Worm (Caenorhabditis elegans) whole organism, L3 larva: Measurements from ENCODE around the gene math-23.
"Not testable (repeated sequence)": the region's sequence is repeated elsewhere in the genome, so short reads cannot be mapped to it uniquely, and the experiment has no call there.

ENCODE experiments used
- R02D3.7 ChIP-seq: fragments of 150-350 bp; optimal IDR thresholded peaks from 2 replicates; lab custom pipeline; 2014; ENCODE audit warnings: missing biosample characterization, missing genetic modification characterization
- ZK546.5 ChIP-seq: sonication (generic microtip); optimal IDR thresholded peaks from 2 replicates; lab custom pipeline; 2017; ENCODE audit warnings: missing biosample characterization, missing genetic modification characterization
- aly-2 ChIP-seq: fragments of 150-350 bp; optimal IDR thresholded peaks from 2 replicates; lab custom pipeline; 2014; ENCODE audit warnings: missing biosample characterization, missing genetic modification characterization
- ama-1 ChIP-seq: fragments of 150-350 bp; optimal IDR thresholded peaks from 2 replicates; lab custom pipeline; 2018
- ceh-16 ChIP-seq: sonication (generic microtip); optimal IDR thresholded peaks from 2 replicates; lab custom pipeline; 2017; ENCODE audit warnings: missing biosample characterization, missing genetic modification characterization
- ceh-28 ChIP-seq: fragments of 150-350 bp; optimal IDR thresholded peaks from 2 replicates; lab custom pipeline; 2014; ENCODE audit warnings: missing biosample characterization, missing genetic modification reagents, missing genetic modification characterization
- ceh-82 ChIP-seq: fragments of 150-350 bp; optimal IDR thresholded peaks from 2 replicates; lab custom pipeline; 2014; ENCODE audit warnings: missing biosample characterization, missing genetic modification characterization
- elt-1 ChIP-seq: fragments of 150-350 bp; optimal IDR thresholded peaks from 2 replicates; lab custom pipeline; 2014; ENCODE audit warnings: missing biosample characterization, missing genetic modification characterization
- elt-2 ChIP-seq: sonication (generic microtip); optimal IDR thresholded peaks from 2 replicates; lab custom pipeline; 2016; ENCODE audit warnings: missing genetic modification reagents, mild to moderate bottlenecking, missing genetic modification characterization, missing compliant biosample characterization
- elt-3 ChIP-seq, 3 experiments: fragments of 150-350 bp in 1 of 3; sonication (generic microtip) in 2 of 3; optimal IDR thresholded peaks; 2 replicates in 2 of 3; 4 replicates in 1 of 3; lab custom pipeline; 2014 to 2017; ENCODE audit warnings: missing biosample characterization in 3 of 3, missing genetic modification characterization in 3 of 3
- fos-1 ChIP-seq: fragments of 150-350 bp; optimal IDR thresholded peaks from 2 replicates; lab custom pipeline; 2014; ENCODE audit warnings: missing biosample characterization, missing genetic modification characterization
- jun-1 ChIP-seq: fragments of 150-350 bp; optimal IDR thresholded peaks from 2 replicates; lab custom pipeline; 2014; ENCODE audit warnings: missing biosample characterization, missing genetic modification reagents, missing genetic modification characterization
- lin-15B ChIP-seq: fragments of 150-350 bp; optimal IDR thresholded peaks from 2 replicates; lab custom pipeline; 2014; ENCODE audit warnings: missing biosample characterization, missing genetic modification characterization
- lsy-12 ChIP-seq: sonication (generic microtip); optimal IDR thresholded peaks from 2 replicates; lab custom pipeline; 2016; ENCODE audit warnings: mild to moderate bottlenecking, missing genetic modification characterization, missing compliant biosample characterization
- nfya-1 ChIP-seq: sonication (generic microtip); optimal IDR thresholded peaks from 2 replicates; lab custom pipeline; 2017; ENCODE audit warnings: missing genetic modification characterization, mild to moderate bottlenecking, missing compliant biosample characterization, antibody characterized with exemption, moderate library complexity; ENCODE audit not compliant: insufficient read depth
- nhr-11 ChIP-seq: fragments of 150-350 bp; optimal IDR thresholded peaks from 2 replicates; lab custom pipeline; 2014; ENCODE audit warnings: missing biosample characterization, missing genetic modification characterization
- nhr-23 ChIP-seq: fragments of 150-350 bp; optimal IDR thresholded peaks from 2 replicates; lab custom pipeline; 2014; ENCODE audit warnings: missing biosample characterization, missing genetic modification reagents, missing genetic modification characterization
- nhr-43 ChIP-seq: sonication (generic microtip); optimal IDR thresholded peaks from 2 replicates; lab custom pipeline; 2016; ENCODE audit warnings: mild to moderate bottlenecking, missing genetic modification characterization, missing compliant biosample characterization; ENCODE audit not compliant: poor library complexity, severe bottlenecking
- pqm-1 ChIP-seq: fragments of 150-350 bp; optimal IDR thresholded peaks from 2 replicates; lab custom pipeline; 2017; ENCODE audit warnings: missing biosample characterization, missing genetic modification characterization, inconsistent platforms
- sea-2 ChIP-seq: fragments of 150-350 bp; sonication (generic microtip); optimal IDR thresholded peaks from 4 replicates; lab custom pipeline; 2014; ENCODE audit warnings: missing biosample characterization, missing genetic modification reagents, missing genetic modification characterization
- skn-1 ChIP-seq: fragments of 150-350 bp; optimal IDR thresholded peaks from 2 replicates; lab custom pipeline; 2014; ENCODE audit warnings: missing biosample characterization, missing genetic modification characterization
- snpc-4 ChIP-seq: fragments of 150-350 bp; optimal IDR thresholded peaks from 2 replicates; lab custom pipeline; 2014; ENCODE audit warnings: missing biosample characterization, missing genetic modification characterization
- tbx-2 ChIP-seq: sonication (generic microtip); optimal IDR thresholded peaks from 2 replicates; lab custom pipeline; 2016; ENCODE audit warnings: mild to moderate bottlenecking, missing genetic modification characterization, missing compliant biosample characterization
- zag-1 ChIP-seq: fragments of 150-350 bp; optimal IDR thresholded peaks from 2 replicates; lab custom pipeline; 2014; ENCODE audit warnings: missing biosample characterization, missing genetic modification characterization
- ztf-4 ChIP-seq: fragments of 150-350 bp; optimal IDR thresholded peaks from 2 replicates; lab custom pipeline; 2014; ENCODE audit warnings: missing biosample characterization, missing genetic modification characterization

Gene math-23

DNA sequence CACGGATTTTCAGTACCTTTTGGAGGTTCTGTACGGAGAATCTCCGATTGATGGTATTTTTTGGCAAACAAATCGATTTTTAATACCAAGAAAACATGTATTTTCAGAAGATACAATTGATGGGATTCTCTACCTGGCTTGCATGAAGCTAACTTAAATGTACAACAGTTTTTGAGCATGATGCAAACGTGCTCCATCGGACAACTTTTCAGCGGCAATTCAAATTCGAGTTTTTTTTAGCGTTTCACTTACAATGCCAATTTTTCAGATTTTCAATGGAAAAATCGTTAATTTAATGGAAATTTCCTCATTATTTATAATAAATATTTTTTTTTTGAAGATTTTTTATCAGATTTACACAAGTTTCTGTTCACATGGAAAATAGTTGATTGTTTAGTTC lies 26.5 kb downstream of the math-23 start:
- TF ChIP-seq ztf-4 (tag; lab: Kevin White, UChicago) (no peak), nfya-1 (tag; lab: Kevin White, UChicago) (no peak), zag-1 (tag; lab: Kevin White, UChicago) (no peak), fos-1 (no peak), aly-2 (tag; lab: Kevin White, UChicago) (no peak), lsy-12 (no peak), ceh-28 (no peak), R02D3.7 (tag; lab: Kevin White, UChicago) (no peak), tbx-2 (tag; lab: Kevin White, UChicago) (no peak), sea-2 (no peak), ZK546.5 (tag; lab: Kevin White, UChicago) (no peak), ceh-82 (tag; lab: Kevin White, UChicago) (no peak)

DNA sequence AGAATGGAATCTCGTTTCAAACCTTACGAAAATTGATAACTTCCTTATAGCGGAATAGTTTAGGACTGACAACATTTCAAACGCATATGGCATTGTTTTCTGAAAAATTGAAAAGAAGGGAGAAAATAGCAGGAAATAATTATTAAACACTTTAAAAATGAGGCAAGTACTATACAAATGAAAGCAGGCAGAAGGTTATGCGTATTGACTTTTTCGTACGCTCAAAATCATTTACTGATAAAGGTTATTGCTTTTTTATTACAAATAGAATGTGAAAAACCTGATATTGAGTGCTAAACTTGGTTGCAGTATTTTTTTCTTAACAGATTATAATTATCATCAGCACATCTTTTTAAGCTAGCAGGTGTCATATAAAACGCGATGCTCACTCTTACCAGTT lies 37.6 kb downstream of the math-23 start, which contains the start of gene ZK250.13:
Gene ZK250.13, minus strand, starts transcription at position 101 of the 400 bp plus-strand sequence.
- TF ChIP-seq skn-1 (tag; lab: Kevin White, UChicago) (no peak), elt-2 (tag; lab: Kevin White, UChicago) (peak; percentile 65), snpc-4 (tag; lab: Kevin White, UChicago) (no peak)

DNA sequence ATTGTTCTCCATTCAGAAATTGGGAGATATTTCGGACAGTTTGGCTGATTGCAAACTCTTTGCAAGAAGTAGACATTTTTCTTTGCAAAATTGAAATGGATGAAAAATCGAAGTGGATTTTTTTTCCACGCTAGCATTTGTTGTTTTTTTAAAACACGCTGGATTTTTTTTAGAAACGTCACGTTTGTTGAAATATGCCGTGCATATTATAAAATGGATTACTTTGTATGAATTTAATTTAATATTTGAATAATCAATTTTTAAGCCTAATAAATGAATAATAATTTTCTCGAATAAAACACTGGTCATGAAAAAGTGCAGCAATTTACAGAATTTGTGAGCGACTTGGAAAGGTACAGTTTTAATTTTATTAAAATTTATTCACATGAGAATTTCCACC lies 43.0 kb downstream of the math-23 start, which contains the start of gene ZK250.14:
Gene ZK250.14, minus strand, starts transcription at position 101 of the 400 bp plus-strand sequence.
- TF ChIP-seq ZK546.5 (tag; lab: Kevin White, UChicago) (no peak), lin-15B (no peak), skn-1 (tag; lab: Kevin White, UChicago) (no peak)
- TF ChIP-seq, all 47 proteins: peak for 0

ce11 chrII:1946427-1946826 lies 44.3 kb downstream of the math-23 start, which contains the start of gene math-48:
TSS of gene math-48 (minus strand) at chrII:1946527.
- TF ChIP-seq ama-1 (lab: Kevin White, UChicago) (no peak), nhr-23 (no peak)

- not testable (repeated sequence) for TF ChIP-seq nhr-43; aly-2 (tag; lab: Kevin White, UChicago); zag-1 (tag; lab: Kevin White, UChicago)
Observed at ce11 chrII:1948393-1948792, 46.3 kb downstream of the math-23 start, which contains the start of gene ZK250.2. TSS of gene ZK250.2 (plus strand) at chrII:1948693.

ce11 chrII:1949119-1949518 lies 47.0 kb downstream of the math-23 start:
- TF ChIP-seq nhr-43 (no peak), elt-1 (tag; lab: Kevin White, UChicago) (no peak), ceh-16 (tag; lab: Kevin White, UChicago) (no peak), nhr-11 (tag; lab: Kevin White, UChicago) (no peak), elt-2 (tag; lab: Kevin White, UChicago) (peak; percentile 99), jun-1 (tag; lab: Kevin White, UChicago) (peak; percentile 68), pqm-1 (tag; lab: Kevin White, UChicago) (peak; percentile 81), sea-2 (no peak), elt-3 (tag; optimal IDR thresholded peaks at IDR 0.05; lab: Kevin White, UChicago) (peak in 1 of 3 experiments; percentile 28), skn-1 (tag; lab: Kevin White, UChicago) (no peak)
